Fruit fly (Drosophila melanogaster): Measurements from ENCODE around the gene Acp36DE.
A peak's percentile ranks its signal among the peaks of the same experiment; 100 is the strongest.

Acp36DE gene

DNA sequence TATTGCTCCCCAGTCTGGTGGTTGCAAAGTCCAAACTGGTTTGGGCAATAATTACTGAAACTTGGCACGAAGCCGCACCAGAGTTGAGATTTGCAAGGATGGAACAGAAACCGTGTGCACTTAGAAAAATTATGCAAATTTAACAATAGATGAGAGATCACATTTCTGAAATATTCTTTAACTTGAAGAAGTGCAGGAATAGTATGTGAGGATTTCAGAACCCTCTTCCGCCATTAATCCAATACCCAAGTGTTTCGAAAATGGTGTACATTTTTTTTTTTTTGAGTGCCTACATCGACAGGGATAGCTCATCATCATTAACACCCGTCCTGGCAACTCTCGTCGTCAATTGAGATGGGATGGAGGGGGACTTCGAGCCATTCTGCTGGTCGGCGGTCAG is 13.3 kb upstream of the Acp36DE start:
- peak in 1 of 2 experiments; percentile 37 for TF ChIP-seq foxo (GFP tag; optimal IDR thresholded peaks at IDR 0.05)
- TF ChIP-seq CrebA (GFP tag; optimal IDR thresholded peaks at IDR 0.05; ENCODE audit: borderline replicate concordance) = no peak
- TF ChIP-seq ey (GFP tag; optimal IDR thresholded peaks at IDR 0.05) = peak; percentile 33
- peak; percentile 41 for TF ChIP-seq rgr (GFP tag; optimal IDR thresholded peaks at IDR 0.05)
- TF ChIP-seq dl (GFP tag; optimal IDR thresholded peaks at IDR 0.05; ENCODE audit: insufficient read depth in 1 of 2, partially characterized antibody in 2 of 2) = no peak
- peak; percentile 15 for TF ChIP-seq psq (GFP tag; optimal IDR thresholded peaks at IDR 0.05)
- peak; percentile 17 for TF ChIP-seq HLH106 (tag; optimal IDR thresholded peaks at IDR 0.05)
- TF ChIP-seq woc (GFP tag; optimal IDR thresholded peaks at IDR 0.05) = no peak
- no peak for TF ChIP-seq Vsx2 (GFP tag; optimal IDR thresholded peaks at IDR 0.05; ENCODE audit: partially characterized antibody)
- TF ChIP-seq br (GFP tag; optimal IDR thresholded peaks at IDR 0.05) = peak; percentile 60
- no peak for TF ChIP-seq N (GFP tag; optimal IDR thresholded peaks at IDR 0.05)
- TF ChIP-seq Mio (GFP tag; optimal IDR thresholded peaks at IDR 0.05) = no peak
- no peak for TF ChIP-seq Rel (GFP tag; optimal IDR thresholded peaks at IDR 0.05)
- no peak for TF ChIP-seq Rel (tag; optimal IDR thresholded peaks at IDR 0.05)
- TF ChIP-seq brk (GFP tag; optimal IDR thresholded peaks at IDR 0.05) = no peak
- no peak for TF ChIP-seq CG9705 (GFP tag; optimal IDR thresholded peaks at IDR 0.05)
- TF ChIP-seq OdsH (GFP tag; optimal IDR thresholded peaks at IDR 0.05) = peak; percentile 22
- TF ChIP-seq Sp1 (GFP tag; optimal IDR thresholded peaks at IDR 0.05) = peak; percentile 18
- TF ChIP-seq sv (GFP tag; optimal IDR thresholded peaks at IDR 0.05) = no peak
- TF ChIP-seq Hnf4 (GFP tag; optimal IDR thresholded peaks at IDR 0.05) = peak; percentile 17
- TF ChIP-seq CG32264 (GFP tag; optimal IDR thresholded peaks at IDR 0.05) = no peak
- peak; percentile 30 for TF ChIP-seq fru (GFP tag; optimal IDR thresholded peaks at IDR 0.05)
- peak; percentile 5 for TF ChIP-seq dmrt93B (GFP tag; optimal IDR thresholded peaks at IDR 0.05)

DNA sequence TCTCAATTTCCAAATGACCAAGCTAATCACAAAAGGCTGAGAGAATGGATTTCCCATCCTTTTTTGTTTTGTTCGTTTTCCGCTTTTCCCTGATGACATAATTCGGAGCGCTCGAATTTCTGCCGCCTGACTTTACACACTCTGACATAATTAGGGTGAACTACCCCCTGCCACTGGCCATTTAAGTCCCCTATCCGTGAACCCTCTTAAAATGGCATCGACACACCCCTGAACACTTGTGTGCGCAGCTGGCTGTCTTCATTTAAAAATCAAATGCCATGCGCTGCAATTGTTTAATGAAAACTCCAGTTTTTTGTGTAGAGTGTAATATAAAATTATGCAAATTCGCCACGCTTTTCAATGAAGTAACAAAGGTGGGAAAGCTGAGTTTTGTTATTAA is 12.0 kb upstream of the Acp36DE start:
- no peak for TF ChIP-seq pan (optimal IDR thresholded peaks at IDR 0.05)

DNA sequence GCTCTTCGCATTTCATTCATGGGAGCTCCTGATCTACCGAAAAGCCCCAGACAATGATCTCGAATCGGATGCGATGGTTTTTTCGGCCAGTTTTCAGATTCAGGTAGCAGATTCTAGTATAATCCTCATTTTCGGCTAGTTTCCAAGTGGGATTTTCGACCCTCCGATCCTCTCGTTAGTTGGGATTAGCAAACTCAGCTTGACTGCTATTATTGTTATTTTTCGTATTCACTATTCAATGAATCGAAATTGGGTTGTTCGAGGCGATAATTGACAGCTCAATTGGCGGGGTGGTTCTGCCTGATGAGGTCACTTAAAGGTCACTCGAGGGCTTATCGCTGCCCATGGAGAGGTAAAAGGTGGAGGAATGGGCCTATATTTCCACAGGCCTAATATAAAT is 10.8 kb upstream of the Acp36DE start:
- TF ChIP-seq GATAd (GFP tag; optimal IDR thresholded peaks at IDR 0.05) (no peak), rgr (GFP tag; optimal IDR thresholded peaks at IDR 0.05) (no peak), Dfd (GFP tag; optimal IDR thresholded peaks at IDR 0.05) (no peak), sv (GFP tag; optimal IDR thresholded peaks at IDR 0.05) (no peak), dmrt93B (GFP tag; optimal IDR thresholded peaks at IDR 0.05) (no peak), fru (GFP tag; optimal IDR thresholded peaks at IDR 0.05) (no peak), foxo (GFP tag; optimal IDR thresholded peaks at IDR 0.05) (no peak), CG32264 (GFP tag; optimal IDR thresholded peaks at IDR 0.05) (no peak), Mio (GFP tag; optimal IDR thresholded peaks at IDR 0.05) (no peak), N (GFP tag; optimal IDR thresholded peaks at IDR 0.05) (no peak), h (GFP tag; optimal IDR thresholded peaks at IDR 0.05) (no peak), psq (GFP tag; optimal IDR thresholded peaks at IDR 0.05) (no peak), sage (GFP tag; optimal IDR thresholded peaks at IDR 0.05) (no peak), Myc (optimal IDR thresholded peaks at IDR 0.05) (no peak), tai (GFP tag; optimal IDR thresholded peaks at IDR 0.05) (no peak), jim (GFP tag; optimal IDR thresholded peaks at IDR 0.05) (no peak), Rel (GFP tag; optimal IDR thresholded peaks at IDR 0.05) (no peak), Rel (tag; optimal IDR thresholded peaks at IDR 0.05) (no peak), Jra (GFP tag; optimal IDR thresholded peaks at IDR 0.05) (no peak), br (GFP tag; optimal IDR thresholded peaks at IDR 0.05) (no peak), Vsx2 (GFP tag; optimal IDR thresholded peaks at IDR 0.05; ENCODE audit: partially characterized antibody) (no peak)

DNA sequence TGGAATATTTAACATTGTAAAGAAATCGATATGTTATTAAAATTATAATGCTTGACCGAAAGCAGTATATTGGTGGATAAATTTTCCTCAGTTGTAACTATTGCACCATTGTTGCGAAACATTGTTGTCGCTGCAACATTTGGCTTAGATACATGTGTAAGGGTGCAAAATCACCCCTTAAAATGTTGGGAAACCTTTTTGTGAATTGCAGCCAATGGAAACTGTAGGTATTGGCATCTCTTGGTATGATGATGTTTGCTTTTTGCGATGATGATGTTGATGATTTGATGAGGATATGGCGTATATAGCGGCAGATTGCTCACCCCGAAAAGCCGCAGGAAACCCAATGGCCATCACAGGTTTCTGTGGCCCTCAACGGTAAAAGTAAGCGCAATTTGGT is 5.5 kb upstream of the Acp36DE start:
- no peak for TF ChIP-seq Mio (GFP tag; optimal IDR thresholded peaks at IDR 0.05)

DNA sequence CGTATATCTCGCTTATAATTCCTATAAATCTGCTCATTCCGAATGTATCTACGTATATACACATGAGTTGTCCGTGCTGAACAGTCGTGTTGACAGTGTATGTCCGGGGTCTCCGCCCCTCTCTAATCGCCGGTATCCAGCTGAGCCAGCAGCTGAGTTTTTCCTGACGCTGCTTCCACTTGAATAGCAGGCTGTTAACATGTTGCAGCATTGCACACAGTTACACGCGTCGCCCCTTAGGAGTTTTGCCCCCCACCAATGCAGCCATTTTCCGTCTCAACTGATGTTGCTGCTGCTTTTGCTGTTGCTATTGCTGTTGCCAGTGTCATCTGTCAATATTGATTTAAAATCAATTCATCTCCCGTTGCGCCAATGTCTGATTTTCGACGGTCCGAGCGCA is 2.3 kb upstream of the Acp36DE start:
- TF ChIP-seq ey (GFP tag; optimal IDR thresholded peaks at IDR 0.05) = no peak
- no peak for TF ChIP-seq GATAd (GFP tag; optimal IDR thresholded peaks at IDR 0.05)
- no peak for TF ChIP-seq dl (GFP tag; optimal IDR thresholded peaks at IDR 0.05; ENCODE audit: insufficient read depth in 1 of 2, partially characterized antibody in 2 of 2)
- TF ChIP-seq Myc (optimal IDR thresholded peaks at IDR 0.05) = no peak
- no peak for TF ChIP-seq Mio (GFP tag; optimal IDR thresholded peaks at IDR 0.05)
- TF ChIP-seq lola (GFP tag; optimal IDR thresholded peaks at IDR 0.05) = no peak
- TF ChIP-seq CG9705 (GFP tag; optimal IDR thresholded peaks at IDR 0.05) = no peak
- no peak for TF ChIP-seq fru (GFP tag; optimal IDR thresholded peaks at IDR 0.05)
- TF ChIP-seq Vsx2 (GFP tag; optimal IDR thresholded peaks at IDR 0.05; ENCODE audit: partially characterized antibody) = no peak
- no peak for TF ChIP-seq Jra (GFP tag; optimal IDR thresholded peaks at IDR 0.05)
- TF ChIP-seq sage (GFP tag; optimal IDR thresholded peaks at IDR 0.05) = no peak
- TF ChIP-seq Rel (GFP tag; optimal IDR thresholded peaks at IDR 0.05) = no peak
- no peak for TF ChIP-seq Rel (tag; optimal IDR thresholded peaks at IDR 0.05)
- no peak for TF ChIP-seq brk (GFP tag; optimal IDR thresholded peaks at IDR 0.05)
